Fruit fly (Drosophila melanogaster) whole organism, embryonic: Measurements from ENCODE around the gene p115.

Experiments
- ATbp ChIP-seq: fragments of 200-800 bp; sonication (Bioruptor generic); optimal IDR thresholded peaks from 2 replicates; lab custom pipeline; 2017; ENCODE audit warnings: missing biosample characterization, mild to moderate bottlenecking, missing genetic modification characterization, missing genetic modification reagents
- Asciz ChIP-seq: fragments of 200-800 bp; sonication (Bioruptor generic); optimal IDR thresholded peaks from 2 replicates; lab custom pipeline; 2017; ENCODE audit warnings: missing biosample characterization, mild to moderate bottlenecking, missing genetic modification characterization, missing genetic modification reagents
- Bdp1 ChIP-seq: fragments of 200-800 bp; sonication (Bioruptor generic); optimal IDR thresholded peaks from 3 replicates; lab custom pipeline; 2016; ENCODE audit warnings: missing biosample characterization, missing genetic modification characterization
- Blimp-1 ChIP-seq: fragments of 200-800 bp; sonication (Bioruptor generic); optimal IDR thresholded peaks from 3 replicates; lab custom pipeline; 2018; ENCODE audit warnings: missing biosample characterization, missing genetic modification characterization, mild to moderate bottlenecking, moderate library complexity, missing genetic modification reagents
- CG10462 ChIP-seq: fragments of 200-800 bp; sonication (Bioruptor generic); optimal IDR thresholded peaks from 2 replicates; lab custom pipeline; 2016; ENCODE audit warnings: missing biosample characterization, missing genetic modification characterization
- CG11247 ChIP-seq: fragments of 200-800 bp; sonication (Bioruptor generic); IDR thresholded peaks from 2 replicates; pipeline ENCODE4 v1.3.6; 2022; ENCODE audit warnings: missing biosample characterization, missing genetic modification characterization
- CG11723 ChIP-seq: fragments of 200-800 bp; sonication (Bioruptor generic); optimal IDR thresholded peaks from 2 replicates; lab custom pipeline; 2017; ENCODE audit warnings: missing biosample characterization, mild to moderate bottlenecking, missing genetic modification characterization
- CG12391 ChIP-seq: fragments of 200-800 bp; sonication (Bioruptor generic); optimal IDR thresholded peaks from 3 replicates; lab custom pipeline; 2018; ENCODE audit warnings: missing biosample characterization, mild to moderate bottlenecking, missing genetic modification characterization, moderate library complexity
- CG12942 ChIP-seq: fragments of 200-800 bp; sonication (Bioruptor generic); optimal IDR thresholded peaks from 3 replicates; lab custom pipeline; 2016; ENCODE audit warnings: missing biosample characterization, missing genetic modification characterization
- CG15601 ChIP-seq: fragments of 200-800 bp; sonication (Bioruptor generic); optimal IDR thresholded peaks from 3 replicates; lab custom pipeline; 2019; ENCODE audit warnings: missing biosample characterization, mild to moderate bottlenecking, missing genetic modification characterization, moderate library complexity
- CG16813 ChIP-seq: fragments of 200-800 bp; sonication (Bioruptor generic); IDR thresholded peaks from 3 replicates; pipeline ENCODE4 v1.3.6; 2022; ENCODE audit warnings: missing biosample characterization, missing genetic modification characterization; ENCODE audit not compliant: partially characterized antibody
- CG17385 ChIP-seq: fragments of 200-800 bp; sonication (Bioruptor generic); optimal IDR thresholded peaks from 3 replicates; lab custom pipeline; 2018; ENCODE audit warnings: missing biosample characterization, mild to moderate bottlenecking, missing genetic modification characterization
- CG17829 ChIP-seq: fragments of 200-800 bp; optimal IDR thresholded peaks from 2 replicates; lab custom pipeline; 2019; ENCODE audit warnings: missing biosample characterization, mild to moderate bottlenecking, missing genetic modification characterization, moderate library complexity
- CG2889 ChIP-seq: fragments of 200-800 bp; sonication (Bioruptor generic); IDR thresholded peaks from 3 replicates; pipeline ENCODE4 v1.3.6; 2022; ENCODE audit warnings: missing biosample characterization, missing genetic modification characterization
- CG30403 ChIP-seq: fragments of 200-800 bp; sonication (Bioruptor generic); optimal IDR thresholded peaks from 3 replicates; lab custom pipeline; 2016; ENCODE audit warnings: missing biosample characterization, missing genetic modification characterization
- CG3407 ChIP-seq: fragments of 200-800 bp; sonication (Bioruptor generic); optimal IDR thresholded peaks from 2 replicates; lab custom pipeline; 2018; ENCODE audit warnings: missing biosample characterization, mild to moderate bottlenecking, missing genetic modification characterization
- CG4282 ChIP-seq: fragments of 200-800 bp; sonication (Bioruptor generic); optimal IDR thresholded peaks from 2 replicates; lab custom pipeline; 2016; ENCODE audit warnings: missing biosample characterization, missing genetic modification characterization
- CG4820 ChIP-seq: fragments of 200-800 bp; sonication (Bioruptor generic); optimal IDR thresholded peaks from 3 replicates; lab custom pipeline; 2016; ENCODE audit warnings: missing biosample characterization, missing genetic modification characterization
- CG6854 ChIP-seq: fragments of 200-800 bp; sonication (Bioruptor generic); optimal IDR thresholded peaks from 3 replicates; lab custom pipeline; 2017; ENCODE audit warnings: missing biosample characterization, mild to moderate bottlenecking, missing genetic modification characterization
- CG7928 ChIP-seq: fragments of 200-800 bp; sonication (Bioruptor generic); optimal IDR thresholded peaks from 2 replicates; lab custom pipeline; 2017; ENCODE audit warnings: missing biosample characterization, mild to moderate bottlenecking, missing genetic modification characterization
- CG8478 ChIP-seq: fragments of >200 bp; optimal IDR thresholded peaks from 2 replicates; lab custom pipeline; 2018
- Camta ChIP-seq: fragments of 200-800 bp; sonication (Bioruptor generic); optimal IDR thresholded peaks from 2 replicates; lab custom pipeline; 2016; ENCODE audit warnings: missing biosample characterization, missing genetic modification characterization
- Deaf1 ChIP-seq: fragments of 200-800 bp; optimal IDR thresholded peaks from 3 replicates; lab custom pipeline; 2019; ENCODE audit warnings: missing biosample characterization, mild to moderate bottlenecking, missing genetic modification characterization, moderate library complexity
- Drgx ChIP-seq: fragments of 200-800 bp; sonication (Bioruptor generic); IDR thresholded peaks from 2 replicates; pipeline ENCODE4 v1.3.6; 2022; ENCODE audit warnings: missing biosample characterization, missing genetic modification characterization
- H2.0 ChIP-seq: fragments of 200-800 bp; sonication (Bioruptor generic); IDR thresholded peaks from 2 replicates; pipeline ENCODE4 v1.3.6; 2022; ENCODE audit warnings: missing biosample characterization, missing genetic modification characterization
- HLH3B ChIP-seq: fragments of 200-800 bp; sonication (Bioruptor generic); IDR thresholded peaks from 2 replicates; pipeline ENCODE4 v1.3.6; 2022; ENCODE audit warnings: missing biosample characterization, missing genetic modification characterization
- Lim3 ChIP-seq: fragments of 200-800 bp; sonication (Bioruptor generic); IDR thresholded peaks from 2 replicates; pipeline ENCODE4 v1.3.6; 2022; ENCODE audit warnings: missing biosample characterization, missing genetic modification characterization
- Neu2 ChIP-seq: fragments of 200-800 bp; sonication (Bioruptor generic); optimal IDR thresholded peaks from 3 replicates; lab custom pipeline; 2016; ENCODE audit warnings: missing biosample characterization, missing genetic modification characterization, borderline replicate concordance
- Six4 ChIP-seq: fragments of 200-800 bp; sonication (Bioruptor generic); optimal IDR thresholded peaks from 2 replicates; lab custom pipeline; 2016; ENCODE audit warnings: missing biosample characterization, missing genetic modification characterization
- Xbp1 ChIP-seq: fragments of 200-800 bp; sonication (Bioruptor generic); optimal IDR thresholded peaks from 3 replicates; lab custom pipeline; 2016; ENCODE audit warnings: missing biosample characterization, mild to moderate bottlenecking, missing genetic modification characterization
- ash1 ChIP-seq: fragments of 200-800 bp; sonication (Bioruptor generic); optimal IDR thresholded peaks from 2 replicates; lab custom pipeline; 2018; ENCODE audit warnings: missing biosample characterization, mild to moderate bottlenecking, missing genetic modification characterization
- bbx ChIP-seq: fragments of 200-800 bp; sonication (Bioruptor generic); IDR thresholded peaks from 2 replicates; pipeline ENCODE4 v1.3.6; 2022; ENCODE audit warnings: missing biosample characterization, missing genetic modification characterization; ENCODE audit not compliant: partially characterized antibody
- ewg ChIP-seq: fragments of 200-800 bp; sonication (Bioruptor generic); optimal IDR thresholded peaks from 3 replicates; lab custom pipeline; 2017; ENCODE audit warnings: mild to moderate bottlenecking, missing biosample characterization, missing genetic modification reagents, missing genetic modification characterization
- gcm ChIP-seq: fragments of 200-800 bp; sonication (Bioruptor generic); optimal IDR thresholded peaks from 2 replicates; lab custom pipeline; 2019; ENCODE audit warnings: missing biosample characterization, mild to moderate bottlenecking, missing genetic modification characterization, moderate library complexity
- gsb-n ChIP-seq: fragments of 200-800 bp; sonication (Bioruptor generic); optimal IDR thresholded peaks from 3 replicates; lab custom pipeline; 2018; ENCODE audit warnings: missing biosample characterization, mild to moderate bottlenecking, missing genetic modification characterization
- klu ChIP-seq: fragments of 200-800 bp; sonication (Bioruptor generic); IDR thresholded peaks from 2 replicates; pipeline ENCODE4 v1.3.6; 2022; ENCODE audit warnings: missing biosample characterization, missing genetic modification characterization
- nom ChIP-seq: fragments of 200-800 bp; sonication (Bioruptor generic); optimal IDR thresholded peaks from 2 replicates; lab custom pipeline; 2017; ENCODE audit warnings: missing biosample characterization, missing genetic modification characterization, mild to moderate bottlenecking, moderate library complexity, missing genetic modification reagents
- slbo ChIP-seq: fragments of 200-800 bp; sonication (Bioruptor generic); IDR thresholded peaks from 2 replicates; pipeline ENCODE4 v1.3.6; 2022; ENCODE audit warnings: missing biosample characterization, missing genetic modification characterization
- so ChIP-seq: fragments of 200-800 bp; sonication (Bioruptor generic); IDR thresholded peaks from 3 replicates; pipeline ENCODE4 v1.3.6; 2022; ENCODE audit warnings: missing biosample characterization, missing genetic modification characterization
- stc ChIP-seq: fragments of 200-800 bp; sonication (Bioruptor generic); IDR thresholded peaks from 2 replicates; pipeline ENCODE4 v1.3.6; 2022; ENCODE audit warnings: missing biosample characterization, missing genetic modification characterization
- toy ChIP-seq: fragments of 200-800 bp; sonication (Bioruptor generic); IDR thresholded peaks from 2 replicates; pipeline ENCODE4 v1.3.6; 2022; ENCODE audit warnings: missing biosample characterization, missing genetic modification characterization
- unc-4 ChIP-seq: fragments of 200-800 bp; sonication (Bioruptor generic); IDR thresholded peaks from 2 replicates; pipeline ENCODE4 v1.3.6; 2022; ENCODE audit warnings: missing biosample characterization, missing genetic modification characterization; ENCODE audit not compliant: partially characterized antibody

p115 gene

DNA sequence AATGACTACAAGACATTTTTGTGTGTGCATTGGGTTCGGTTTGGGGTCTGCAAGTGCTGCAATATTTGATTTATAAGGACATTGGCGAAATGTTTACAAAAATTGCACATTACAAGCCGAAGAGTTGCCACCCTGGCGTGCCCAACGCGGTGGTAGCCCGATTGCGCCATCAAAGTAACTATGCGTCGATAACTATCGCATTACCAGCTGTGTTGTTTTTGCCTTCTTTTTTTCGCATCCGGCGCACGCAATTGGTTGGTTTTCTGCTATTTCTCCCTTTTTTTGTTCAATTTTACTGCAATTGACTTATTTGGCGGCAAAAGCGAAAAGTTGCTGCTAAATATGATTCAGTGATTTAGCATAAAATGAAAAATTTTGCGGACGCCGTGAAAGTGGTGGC is 40.8 kb downstream of the p115 start, which contains the start of gene RpS14b (continued):
- TF ChIP-seq klu (GFP tag; lab: Robert Waterston, UW) (peak; percentile 23; the same call in 1 of the 2 replicates), slbo (GFP tag; lab: Robert Waterston, UW) (peak; percentile 75), Blimp-1 (GFP tag; lab: Kevin White, UChicago) (no peak), gsb-n (tag; lab: Kevin White, UChicago) (peak; percentile 10), CG15601 (tag; lab: Kevin White, UChicago) (peak; percentile 16), bbx (peak; percentile 80), stc (GFP tag; lab: Robert Waterston, UW) (peak; percentile 65; the same call in 1 of the 2 replicates), CG17829 (tag; lab: Kevin White, UChicago) (peak; percentile 24), CG3407 (GFP tag; lab: Kevin White, UChicago) (peak; percentile 40), CG2889 (GFP tag; lab: Robert Waterston, UW) (peak; percentile 53; the same call in 1 of the 3 replicates), CG12942 (GFP tag; lab: Kevin White, UChicago) (peak; percentile 44), gcm (GFP tag; lab: Kevin White, UChicago) (peak; percentile 18), CG11247 (peak; percentile 73), Camta (GFP tag; lab: Kevin White, UChicago) (peak; percentile 37), Deaf1 (tag; lab: Kevin White, UChicago) (peak; percentile 7), CG30403 (GFP tag; lab: Kevin White, UChicago) (peak; percentile 48), Asciz (GFP tag; lab: Kevin White, UChicago) (peak; percentile 39), CG11723 (GFP tag; lab: Kevin White, UChicago) (peak; percentile 15), Six4 (GFP tag; lab: Kevin White, UChicago) (no peak), HLH3B (GFP tag; lab: Robert Waterston, UW) (peak; percentile 56), Xbp1 (GFP tag; lab: Kevin White, UChicago) (peak; percentile 62), CG8478 (lab: Kevin White, UChicago) (no peak), ATbp (GFP tag; lab: Kevin White, UChicago) (peak; percentile 16), so (GFP tag; lab: Robert Waterston, UW) (peak; percentile 72; the same call in 1 of the 3 replicates), CG17385 (GFP tag; lab: Kevin White, UChicago) (peak; percentile 66), CG6854 (GFP tag; lab: Kevin White, UChicago) (peak; percentile 32), CG12391 (tag; lab: Kevin White, UChicago) (peak; percentile 45), CG10462 (no peak), H2.0 (GFP tag; lab: Robert Waterston, UW) (peak; percentile 52; the same call in 1 of the 2 replicates), Bdp1 (peak; percentile 22), CG4820 (no peak), CG4282 (peak; percentile 42), CG16813 (peak; percentile 78), toy (0 out of 2 replicates have a peak, but pooled peaks have one; percentile 37), Lim3 (no peak), nom (GFP tag; lab: Kevin White, UChicago) (peak; percentile 73), ewg (GFP tag; lab: Kevin White, UChicago) (peak; percentile 59), ash1 (GFP tag; lab: Kevin White, UChicago) (peak; percentile 59), CG7928 (GFP tag; lab: Kevin White, UChicago) (no peak), Neu2 (GFP tag; lab: Kevin White, UChicago) (no peak), unc-4 (GFP tag; lab: Robert Waterston, UW) (peak; percentile 79), Drgx (GFP tag; lab: Robert Waterston, UW) (no peak)
- TF ChIP-seq, all 482 proteins: peak for 332
